Worm (Caenorhabditis elegans) whole organism, L4 larva: Measurements from ENCODE around the gene F28F5.4.
A peak's percentile ranks its signal among the peaks of the same experiment; 100 is the strongest.

ENCODE experiments used
- F10B5.3 ChIP-seq: sonication (generic microtip); optimal IDR thresholded peaks from 2 replicates; lab custom pipeline; 2016; ENCODE audit warnings: mild to moderate bottlenecking, missing genetic modification characterization, missing compliant biosample characterization
- F49E8.2 ChIP-seq: sonication (generic microtip); optimal IDR thresholded peaks from 2 replicates; lab custom pipeline; 2016; ENCODE audit warnings: missing compliant biosample characterization, mild to moderate bottlenecking, missing genetic modification characterization, borderline replicate concordance
- R02D3.7 ChIP-seq: fragments of 150-350 bp; sonication (generic microtip); optimal IDR thresholded peaks from 3 replicates; lab custom pipeline; 2014; ENCODE audit warnings: missing biosample characterization, missing genetic modification characterization
- Y48G9A.11 ChIP-seq: fragments of 200-800 bp; sonication (Bioruptor generic); IDR thresholded peaks from 2 replicates; pipeline ENCODE4 v1.3.6; 2022; ENCODE audit warnings: missing genetic modification reagents, missing genetic modification characterization, missing compliant biosample characterization
- aha-1 ChIP-seq: fragments of 150-350 bp; peaks from one replicate; lab custom pipeline; 2014; ENCODE audit warnings: missing biosample characterization, missing genetic modification characterization
- ceh-20 ChIP-seq: fragments of 200-800 bp; sonication (Bioruptor generic); IDR thresholded peaks from 2 replicates; pipeline ENCODE4 v1.3.6; 2022; ENCODE audit warnings: missing genetic modification reagents, missing genetic modification characterization, missing compliant biosample characterization
- ceh-44 ChIP-seq: fragments of 200-800 bp; sonication (Bioruptor generic); IDR thresholded peaks from 2 replicates; pipeline ENCODE4 v1.3.6; 2022; ENCODE audit warnings: missing genetic modification reagents, missing genetic modification characterization, missing compliant biosample characterization
- ces-1 ChIP-seq: fragments of 150-350 bp; sonication (generic microtip); optimal IDR thresholded peaks from 4 replicates; lab custom pipeline; 2014; ENCODE audit warnings: missing biosample characterization, missing genetic modification reagents, missing genetic modification characterization
- daf-16 ChIP-seq, 3 experiments: sonication (generic microtip); optimal IDR thresholded peaks; 2 replicates each; lab custom pipeline; 2016 to 2017; ENCODE audit warnings: missing genetic modification characterization in 3 of 3, missing genetic modification reagents in 3 of 3, mild to moderate bottlenecking in 2 of 3, missing compliant biosample characterization in 2 of 3, missing biosample characterization in 1 of 3, moderate library complexity in 1 of 3
- daf-19 ChIP-seq: fragments of 200-800 bp; sonication (Bioruptor generic); conservative IDR thresholded peaks from 2 replicates; pipeline ENCODE4 v1.3.6; 2022; ENCODE audit warnings: missing genetic modification characterization, missing compliant biosample characterization
- dmd-6 ChIP-seq: fragments of 200-800 bp; sonication (Bioruptor generic); IDR thresholded peaks from 2 replicates; pipeline ENCODE4 v1.3.6; 2022; ENCODE audit warnings: missing genetic modification reagents, missing genetic modification characterization, missing compliant biosample characterization
- dve-1 ChIP-seq: sonication (generic microtip); optimal IDR thresholded peaks from 2 replicates; lab custom pipeline; 2017; ENCODE audit warnings: antibody characterized with exemption, mild to moderate bottlenecking, missing genetic modification characterization, missing compliant biosample characterization; ENCODE audit not compliant: insufficient read depth
- fos-1 ChIP-seq: fragments of 150-350 bp; optimal IDR thresholded peaks from 2 replicates; lab custom pipeline; 2014; ENCODE audit warnings: missing biosample characterization, missing genetic modification characterization
- hlh-11 ChIP-seq: fragments of 200-800 bp; sonication (Bioruptor generic); optimal IDR thresholded peaks from 2 replicates; lab custom pipeline; 2018; ENCODE audit warnings: mild to moderate bottlenecking, missing genetic modification characterization, missing compliant biosample characterization
- hlh-30 ChIP-seq: sonication (generic microtip); optimal IDR thresholded peaks from 2 replicates; lab custom pipeline; 2017; ENCODE audit warnings: antibody characterized with exemption, mild to moderate bottlenecking, missing genetic modification characterization, missing compliant biosample characterization; ENCODE audit not compliant: insufficient read depth
- lin-1 ChIP-seq: fragments of 200-800 bp; sonication (Bioruptor generic); IDR thresholded peaks from 2 replicates; pipeline ENCODE4 v1.3.6; 2022; ENCODE audit warnings: missing genetic modification reagents, missing genetic modification characterization, missing compliant biosample characterization
- lin-13 ChIP-seq: fragments of 150-350 bp; optimal IDR thresholded peaks from 2 replicates; lab custom pipeline; 2014; ENCODE audit warnings: missing biosample characterization, missing genetic modification reagents, missing genetic modification characterization
- lin-29 ChIP-seq: fragments of 200-800 bp; sonication (Bioruptor generic); IDR thresholded peaks from 2 replicates; pipeline ENCODE4 v1.3.6; 2022; ENCODE audit warnings: missing genetic modification reagents, missing genetic modification characterization, missing compliant biosample characterization
- lsy-2 ChIP-seq, 2 experiments: fragments of 150-350 bp in 1 of 2; sonication (generic microtip) in 1 of 2; optimal IDR thresholded peaks; 2 replicates each; lab custom pipeline; 2014 to 2017; ENCODE audit warnings: missing biosample characterization in 2 of 2, missing genetic modification characterization in 2 of 2
- mdl-1 ChIP-seq, 2 experiments: fragments of 150-350 bp in 1 of 2; sonication (generic microtip) in 1 of 2; optimal IDR thresholded peaks; 2 replicates each; lab custom pipeline; 2014 to 2017; ENCODE audit warnings: missing biosample characterization in 2 of 2, missing genetic modification characterization in 2 of 2
- mdt-29 ChIP-seq: fragments of 200-800 bp; sonication (Bioruptor generic); IDR thresholded peaks from 2 replicates; pipeline ENCODE4 v1.3.6; 2022; ENCODE audit warnings: missing genetic modification reagents, missing genetic modification characterization, missing compliant biosample characterization
- mxl-2 ChIP-seq: fragments of 200-800 bp; sonication (Bioruptor generic); conservative IDR thresholded peaks from 2 replicates; pipeline ENCODE4 v1.3.6; 2022; ENCODE audit warnings: missing genetic modification reagents, missing genetic modification characterization, missing compliant biosample characterization
- mxl-3 ChIP-seq: fragments of 200-800 bp; sonication (Bioruptor generic); optimal IDR thresholded peaks from 2 replicates; lab custom pipeline; 2018; ENCODE audit warnings: mild to moderate bottlenecking, missing genetic modification characterization, missing compliant biosample characterization
- nhr-10 ChIP-seq: fragments of 150-350 bp; optimal IDR thresholded peaks from 2 replicates; lab custom pipeline; 2014; ENCODE audit warnings: missing biosample characterization, missing genetic modification characterization
- nhr-102 ChIP-seq: sonication (generic microtip); optimal IDR thresholded peaks from 2 replicates; lab custom pipeline; 2016; ENCODE audit warnings: mild to moderate bottlenecking, missing genetic modification characterization, moderate library complexity, missing compliant biosample characterization
- nhr-28 ChIP-seq: fragments of 150-350 bp; optimal IDR thresholded peaks from 2 replicates; lab custom pipeline; 2014; ENCODE audit warnings: missing biosample characterization, missing genetic modification characterization
- nhr-42 ChIP-seq: fragments of 200-800 bp; sonication (Bioruptor generic); IDR thresholded peaks from 2 replicates; pipeline ENCODE4 v1.3.6; 2022; ENCODE audit warnings: missing genetic modification characterization, missing compliant biosample characterization
- nhr-48 ChIP-seq: sonication (generic microtip); optimal IDR thresholded peaks from 2 replicates; lab custom pipeline; 2016; ENCODE audit warnings: mild to moderate bottlenecking, missing genetic modification characterization, missing compliant biosample characterization
- nhr-6 ChIP-seq: fragments of 150-350 bp; optimal IDR thresholded peaks from 2 replicates; lab custom pipeline; 2014; ENCODE audit warnings: missing biosample characterization, missing genetic modification characterization
- nhr-77 ChIP-seq: fragments of 150-350 bp; optimal IDR thresholded peaks from 2 replicates; lab custom pipeline; 2014; ENCODE audit warnings: missing biosample characterization, missing genetic modification characterization
- php-3 ChIP-seq: fragments of 200-800 bp; sonication (Bioruptor generic); IDR thresholded peaks from 2 replicates; pipeline ENCODE4 v1.3.6; 2022; ENCODE audit warnings: missing genetic modification reagents, missing genetic modification characterization, missing compliant biosample characterization
- pqm-1 ChIP-seq: sonication (generic microtip); optimal IDR thresholded peaks from 2 replicates; lab custom pipeline; 2017; ENCODE audit warnings: missing biosample characterization, missing genetic modification characterization
- set-16 ChIP-seq: fragments of 200-800 bp; sonication (Bioruptor generic); IDR thresholded peaks from 2 replicates; pipeline ENCODE4 v1.3.6; 2022; ENCODE audit warnings: missing genetic modification reagents, missing genetic modification characterization, missing compliant biosample characterization
- spr-3 ChIP-seq: fragments of 200-800 bp; sonication (Bioruptor generic); optimal IDR thresholded peaks from 2 replicates; lab custom pipeline; 2018; ENCODE audit warnings: mild to moderate bottlenecking, missing genetic modification characterization, missing compliant biosample characterization
- tra-1 ChIP-seq: fragments of 200-800 bp; sonication (Bioruptor generic); IDR thresholded peaks from 2 replicates; pipeline ENCODE4 v1.3.6; 2022; ENCODE audit warnings: missing genetic modification reagents, missing genetic modification characterization, missing compliant biosample characterization
- unc-62 ChIP-seq, 3 experiments: fragments of 150-350 bp in 1 of 3; sonication (generic microtip); optimal IDR thresholded peaks in 2 of 3; peaks in 1 of 3; 1 replicate in 1 of 3; 2 replicates in 2 of 3; lab custom pipeline; 2014 to 2017; ENCODE audit warnings: missing biosample characterization in 3 of 3, missing genetic modification characterization in 3 of 3, missing genetic modification reagents in 3 of 3, missing genotype in 1 of 3
- ztf-7 ChIP-seq: fragments of 150-350 bp; optimal IDR thresholded peaks from 2 replicates; lab custom pipeline; 2014; ENCODE audit warnings: missing biosample characterization, missing genetic modification characterization

Gene F28F5.4

DNA sequence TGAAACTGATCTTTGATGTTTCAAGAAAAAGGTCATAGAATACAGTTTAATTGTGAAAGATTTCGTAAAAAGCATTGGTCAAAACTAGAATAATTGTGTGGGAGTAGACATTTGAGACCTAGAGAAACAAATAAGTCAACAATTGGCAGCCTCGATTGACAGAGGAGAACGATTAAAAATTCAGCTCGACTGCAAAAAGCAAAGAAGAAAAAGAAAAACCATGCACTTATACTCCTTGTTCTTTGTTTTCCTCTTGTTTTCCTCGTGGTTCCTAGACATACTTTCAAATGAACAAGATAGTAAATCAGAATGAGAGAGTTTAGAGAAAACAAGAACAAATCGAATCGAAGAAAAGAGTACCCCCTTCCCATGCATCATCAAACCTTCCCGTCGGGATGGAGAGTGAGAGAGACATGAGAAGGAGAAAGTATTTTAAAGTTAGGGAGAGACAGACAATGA, 40.6 kb upstream of the F28F5.4 start (continued):
- TF ChIP-seq F49E8.2 (tag; lab: Kevin White, UChicago) (no peak), dve-1 (tag; lab: Kevin White, UChicago) (peak; percentile 77)

ce11 chrIII:6856709-6857108, 39.9 kb upstream of the F28F5.4 start, which contains the start of gene zak-1:
Gene zak-1 (minus strand): TSS chrIII:6856809.
- TF ChIP-seq aha-1 (tag; lab: Kevin White, UChicago) (peak; percentile 67), mxl-3 (GFP tag; lab: Kevin White, UChicago) (no peak)

DNA sequence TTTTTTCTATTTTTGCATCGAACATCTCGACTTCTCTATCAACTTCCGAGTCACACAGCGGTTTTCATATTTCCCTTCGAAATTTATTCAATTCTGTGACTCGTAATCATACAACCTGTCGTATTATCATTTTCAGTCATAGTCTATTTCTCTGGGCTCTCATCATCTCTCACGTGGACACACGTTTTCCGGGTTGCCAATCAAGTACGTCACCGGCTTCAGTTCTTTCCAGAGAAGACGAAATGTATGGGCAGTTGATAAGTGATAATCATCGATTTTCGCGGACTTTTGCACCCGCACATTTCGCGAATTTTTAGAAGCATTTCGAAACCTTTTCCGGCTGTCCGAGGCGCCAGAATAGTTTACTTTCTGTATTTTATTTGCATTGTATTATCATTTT, 33.4 kb upstream of the F28F5.4 start, which contains the start of gene srv-1:
TSS of gene srv-1 (plus strand) at position 131 of the 400 bp plus-strand sequence.
- no peak for TF ChIP-seq set-16 (GFP tag; lab: Robert Waterston, UW)
- no peak for TF ChIP-seq nhr-42 (GFP tag; lab: Robert Waterston, UW)
- no peak for TF ChIP-seq R02D3.7 (tag; lab: Kevin White, UChicago)
- peak; percentile 91 for TF ChIP-seq hlh-11 (tag; lab: Kevin White, UChicago)
- peak in 1 of 2 experiments; percentile 31 for TF ChIP-seq unc-62 (GFP tag; optimal IDR thresholded peaks at IDR 0.05 in 1 of 2; lab: Kevin White, UChicago)
- TF ChIP-seq unc-62 (tag; optimal IDR thresholded peaks at IDR 0.05; lab: Kevin White, UChicago): no peak
- TF ChIP-seq lin-1: peak; percentile 86
- TF ChIP-seq ces-1: no peak
- peak; percentile 65 for TF ChIP-seq nhr-102
- no peak for TF ChIP-seq ceh-44
- peak; percentile 74; the same call in 1 of the 2 replicates for TF ChIP-seq tra-1 (GFP tag; lab: Robert Waterston, UW)
- TF ChIP-seq lsy-2 (tag; optimal IDR thresholded peaks at IDR 0.05; lab: Kevin White, UChicago): peak in 1 of 2 experiments; percentile 13
- TF ChIP-seq php-3 (GFP tag; lab: Robert Waterston, UW): 0 out of 2 replicates have a peak, but pooled peaks have one; percentile 32
- TF ChIP-seq F10B5.3 (tag; lab: Kevin White, UChicago): no peak
- peak; percentile 93 for TF ChIP-seq nhr-48 (tag; lab: Kevin White, UChicago)
- TF ChIP-seq fos-1 (tag; lab: Kevin White, UChicago): peak; percentile 43
- TF ChIP-seq mdt-29 (GFP tag; lab: Robert Waterston, UW): peak; percentile 75
- TF ChIP-seq spr-3 (GFP tag; lab: Kevin White, UChicago): no peak
- TF ChIP-seq nhr-10 (tag; lab: Kevin White, UChicago): no peak
- peak in 1 of 2 experiments; percentile 30 for TF ChIP-seq daf-16 (GFP tag; optimal IDR thresholded peaks at IDR 0.05; lab: Kevin White, UChicago)
- TF ChIP-seq daf-16 (tag; optimal IDR thresholded peaks at IDR 0.05; lab: Kevin White, UChicago): peak; percentile 64
- peak; percentile 97 for TF ChIP-seq dmd-6 (GFP tag; lab: Robert Waterston, UW)
- no peak for TF ChIP-seq nhr-6 (tag; lab: Kevin White, UChicago)
- peak; percentile 41 for TF ChIP-seq nhr-77 (tag; lab: Kevin White, UChicago)
- TF ChIP-seq lin-13 (GFP tag; lab: Kevin White, UChicago): no peak
- TF ChIP-seq hlh-30: peak; percentile 41
- peak; percentile 75 for TF ChIP-seq nhr-28 (tag; lab: Kevin White, UChicago)
- TF ChIP-seq pqm-1 (tag; lab: Kevin White, UChicago): peak; percentile 80
- peak; percentile 51; the same call in 1 of the 2 replicates for TF ChIP-seq mxl-2 (GFP tag; lab: Robert Waterston, UW)
- TF ChIP-seq dve-1 (tag; lab: Kevin White, UChicago): peak; percentile 66
- TF ChIP-seq mxl-3 (GFP tag; lab: Kevin White, UChicago): peak; percentile 24
- peak in 1 of 2 experiments; percentile 52 for TF ChIP-seq mdl-1 (tag; optimal IDR thresholded peaks at IDR 0.05; lab: Kevin White, UChicago)

- TF ChIP-seq F49E8.2 (tag; lab: Kevin White, UChicago): no peak
- no peak for TF ChIP-seq Y48G9A.11 (GFP tag; lab: Robert Waterston, UW)
- no peak for TF ChIP-seq daf-16 (GFP tag; optimal IDR thresholded peaks at IDR 0.05; lab: Kevin White, UChicago)
- peak; percentile 80 for TF ChIP-seq daf-16 (tag; optimal IDR thresholded peaks at IDR 0.05; lab: Kevin White, UChicago)
- no peak for TF ChIP-seq daf-19 (GFP tag; lab: Robert Waterston, UW)
- TF ChIP-seq unc-62 (GFP tag; optimal IDR thresholded peaks at IDR 0.05 in 1 of 2; lab: Kevin White, UChicago): peak in 1 of 2 experiments; percentile 91
- no peak for TF ChIP-seq unc-62 (tag; optimal IDR thresholded peaks at IDR 0.05; lab: Kevin White, UChicago)
- no peak for TF ChIP-seq ceh-20 (GFP tag; lab: Robert Waterston, UW)
- peak; percentile 9 for TF ChIP-seq nhr-28 (tag; lab: Kevin White, UChicago)
- TF ChIP-seq hlh-11 (tag; lab: Kevin White, UChicago): peak; percentile 65
- peak; percentile 17 for TF ChIP-seq nhr-102
- no peak for TF ChIP-seq lin-29 (GFP tag; lab: Robert Waterston, UW)
- no peak for TF ChIP-seq nhr-77 (tag; lab: Kevin White, UChicago)
- peak; percentile 37; the same call in 1 of the 2 replicates for TF ChIP-seq dmd-6 (GFP tag; lab: Robert Waterston, UW)
- TF ChIP-seq ztf-7 (tag; lab: Kevin White, UChicago): no peak
These were observed 31.9 kb upstream of the F28F5.4 start, which contains the start of gene dhhc-5 for ce11 chrIII:6848654-6849204. Gene dhhc-5 (minus strand): TSS chrIII:6849059.
